Fruit fly (Drosophila melanogaster): Measurements from ENCODE around the gene Tgi.

The Tgi gene

DNA sequence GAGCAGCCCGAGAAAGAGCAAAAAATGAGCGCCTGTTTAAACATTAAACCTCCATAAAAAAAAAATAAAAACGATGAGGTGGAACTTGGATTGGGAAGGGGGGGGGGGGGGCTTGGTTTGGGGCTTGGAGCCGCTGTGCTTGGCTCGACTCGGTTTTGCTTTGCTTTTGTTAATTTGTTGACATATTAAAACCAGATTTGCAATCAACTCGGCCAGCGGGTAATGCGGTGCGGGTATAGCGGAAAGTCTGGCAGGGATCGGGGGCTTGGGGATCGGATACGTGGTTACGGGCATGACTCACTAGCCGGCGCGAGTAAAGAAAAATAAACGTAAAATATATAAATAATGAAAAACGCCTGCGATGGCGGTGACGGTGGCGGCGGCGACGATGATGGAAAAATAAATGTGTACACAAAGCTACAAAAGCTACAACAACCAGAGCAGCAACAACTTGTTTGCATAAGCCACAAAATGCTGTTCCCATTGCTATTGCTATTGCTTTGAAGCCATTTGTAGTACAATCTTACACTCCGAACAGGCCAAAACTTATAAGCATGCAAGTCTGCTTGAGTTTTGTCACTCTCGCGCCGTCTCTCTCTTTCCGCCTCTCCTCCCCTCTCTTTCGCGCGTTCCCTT lies 11.2 kb downstream of the Tgi start (continued):
- TF ChIP-seq CG1621 (tag; optimal IDR thresholded peaks at IDR 0.05), result peak; percentile 52
- TF ChIP-seq CG6792 (GFP tag; optimal IDR thresholded peaks at IDR 0.05), result no peak
- no peak for TF ChIP-seq Eip93F (GFP tag; optimal IDR thresholded peaks at IDR 0.05)
- no peak for TF ChIP-seq CG10631 (GFP tag; optimal IDR thresholded peaks at IDR 0.05)
- no peak for TF ChIP-seq CG11294 (GFP tag; IDR thresholded peaks at IDR 0.05)
- TF ChIP-seq achi (GFP tag; optimal IDR thresholded peaks at IDR 0.05), result no peak
- peak; percentile 56; the same call in 2 of the 3 replicates for TF ChIP-seq CG6163 (GFP tag; IDR thresholded peaks at IDR 0.05)
- no peak for TF ChIP-seq CG11902 (GFP tag; optimal IDR thresholded peaks at IDR 0.05)
- peak; percentile 46 for TF ChIP-seq CG10669 (GFP tag; optimal IDR thresholded peaks at IDR 0.05)
- peak; percentile 16 for TF ChIP-seq CG3919 (GFP tag; optimal IDR thresholded peaks at IDR 0.05)
- no peak for TF ChIP-seq vri (GFP tag; optimal IDR thresholded peaks at IDR 0.05)
- no peak for TF ChIP-seq lz (GFP tag; optimal IDR thresholded peaks at IDR 0.05)
- TF ChIP-seq ss (GFP tag; optimal IDR thresholded peaks at IDR 0.05), result peak; percentile 80 to 81

DNA sequence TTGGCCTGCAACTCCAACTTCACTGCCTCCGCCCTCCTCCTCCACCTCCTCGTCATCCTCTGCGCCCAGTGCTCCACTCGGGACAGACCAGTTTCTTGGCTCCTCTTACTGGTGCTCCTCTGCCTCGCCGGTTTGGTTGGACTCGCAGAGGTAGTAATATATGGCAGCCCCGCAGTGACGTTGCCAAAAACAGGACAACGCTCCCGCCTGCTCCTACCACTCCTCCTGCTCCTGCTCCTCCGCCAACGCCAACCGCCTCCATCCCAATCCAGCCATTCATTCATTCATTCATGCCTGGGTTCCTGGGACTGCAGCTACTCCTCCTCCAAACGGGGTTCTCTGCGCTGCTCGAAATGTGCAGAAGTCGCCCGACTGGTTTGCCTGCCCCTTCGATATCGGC lies 12.9 kb downstream of the Tgi start:
- no peak for TF ChIP-seq CG6163 (GFP tag; IDR thresholded peaks at IDR 0.05)

DNA sequence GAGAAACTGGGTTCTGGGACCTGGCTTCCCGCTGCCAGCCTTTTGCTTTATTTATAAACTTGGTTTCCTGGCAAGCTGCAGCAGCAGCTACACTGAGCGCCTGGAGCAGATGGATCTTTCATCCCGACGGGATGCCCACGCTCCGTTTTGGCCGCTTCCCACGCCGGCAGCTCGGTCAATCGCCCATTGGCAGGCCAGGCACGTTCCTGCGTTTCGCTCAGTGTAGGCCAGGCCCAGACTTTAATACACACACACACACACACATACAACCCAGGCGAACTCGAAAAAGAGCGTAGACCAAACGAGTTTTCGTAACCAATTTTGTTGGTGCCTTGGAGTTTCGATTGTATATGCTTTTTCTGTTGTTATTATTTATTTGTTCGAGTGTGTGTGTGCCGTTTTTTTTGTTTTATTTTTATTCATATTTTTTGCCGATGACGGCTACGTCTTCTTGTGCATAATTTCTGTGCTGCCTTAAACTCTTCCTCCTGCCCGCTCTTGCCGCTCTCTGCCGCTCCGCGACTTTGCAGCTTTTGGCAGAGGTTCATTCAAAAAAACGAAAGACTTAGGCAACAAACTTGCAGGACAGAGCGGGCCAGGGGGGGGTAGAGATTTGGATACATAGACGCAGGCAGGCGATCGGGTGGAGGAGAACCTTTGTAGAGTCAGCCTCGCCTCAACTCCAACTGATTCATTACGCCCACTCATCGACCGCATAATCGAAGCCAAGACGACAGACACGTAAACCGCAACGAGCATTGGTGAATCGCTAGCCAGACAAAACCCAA lies 13.5 kb downstream of the Tgi start:
- peak; percentile 66 for TF ChIP-seq dac (GFP tag; optimal IDR thresholded peaks at IDR 0.05)
- TF ChIP-seq net (GFP tag; optimal IDR thresholded peaks at IDR 0.05), result peak; percentile 77
- TF ChIP-seq esn (GFP tag; optimal IDR thresholded peaks at IDR 0.05), result peak; percentile 95
- peak; percentile 82 for TF ChIP-seq CG6792 (GFP tag; optimal IDR thresholded peaks at IDR 0.05)
- TF ChIP-seq Gug (GFP tag; IDR thresholded peaks at IDR 0.05), result peak; percentile 46; the same call in 1 of the 2 replicates
- no peak for TF ChIP-seq Ets21C (GFP tag; optimal IDR thresholded peaks at IDR 0.05)
- peak; percentile 93 for TF ChIP-seq Eip78C (GFP tag)
- no peak for TF ChIP-seq OdsH (GFP tag; optimal IDR thresholded peaks at IDR 0.05)
- peak; percentile 77 for TF ChIP-seq CG32006 (GFP tag; optimal IDR thresholded peaks at IDR 0.05)
- peak; percentile 84 for TF ChIP-seq fd59A (GFP tag; optimal IDR thresholded peaks at IDR 0.05)
- TF ChIP-seq dsx (GFP tag; optimal IDR thresholded peaks at IDR 0.05; ENCODE audit: poor library complexity, severe bottlenecking), result peak; percentile 97
- peak; percentile 49 for TF ChIP-seq CG9139 (GFP tag; optimal IDR thresholded peaks at IDR 0.05)
- TF ChIP-seq Hr4 (GFP tag; optimal IDR thresholded peaks at IDR 0.05), result no peak
- TF ChIP-seq CG15336 (GFP tag; IDR thresholded peaks at IDR 0.05), result peak; percentile 66
- TF ChIP-seq Eip93F (GFP tag; optimal IDR thresholded peaks at IDR 0.05), result no peak
- peak; percentile 86 for TF ChIP-seq topi (GFP tag; optimal IDR thresholded peaks at IDR 0.05)
- peak; percentile 87 for TF ChIP-seq CG6163 (GFP tag; IDR thresholded peaks at IDR 0.05)
- peak; percentile 89 for TF ChIP-seq CG6808 (GFP tag; optimal IDR thresholded peaks at IDR 0.05)
- no peak for TF ChIP-seq svp (GFP tag)
- peak; percentile 54 for TF ChIP-seq CG34406 (GFP tag; optimal IDR thresholded peaks at IDR 0.05)
- TF ChIP-seq spab (GFP tag; optimal IDR thresholded peaks at IDR 0.05), result peak; percentile 78
- peak; percentile 31 for TF ChIP-seq CG11762 (GFP tag; optimal IDR thresholded peaks at IDR 0.05; ENCODE audit: insufficient read depth)
- no peak for TF ChIP-seq vri (GFP tag; optimal IDR thresholded peaks at IDR 0.05)
- no peak for TF ChIP-seq acj6 (GFP tag; optimal IDR thresholded peaks at IDR 0.05)
- TF ChIP-seq CG8319 (GFP tag; optimal IDR thresholded peaks at IDR 0.05), result peak; percentile 61
- TF ChIP-seq Met (GFP tag; optimal IDR thresholded peaks at IDR 0.05), result peak; percentile 89
- TF ChIP-seq CG3032 (tag; optimal IDR thresholded peaks at IDR 0.05), result peak; percentile 85
- TF ChIP-seq Hr39 (GFP tag; optimal IDR thresholded peaks at IDR 0.05), result peak; percentile 81
- no peak for TF ChIP-seq Blimp-1 (GFP tag; optimal IDR thresholded peaks at IDR 0.05)
- TF ChIP-seq lz (GFP tag; optimal IDR thresholded peaks at IDR 0.05), result peak; percentile 87
- peak; percentile 39 for TF ChIP-seq Sox15 (GFP tag; optimal IDR thresholded peaks at IDR 0.05)
- TF ChIP-seq Hr38 (GFP tag; optimal IDR thresholded peaks at IDR 0.05), result no peak
- no peak for TF ChIP-seq achi (GFP tag; optimal IDR thresholded peaks at IDR 0.05)
- peak; percentile 78 to 90 for TF ChIP-seq ss (GFP tag; optimal IDR thresholded peaks at IDR 0.05)
- TF ChIP-seq Sox14 (GFP tag; optimal IDR thresholded peaks at IDR 0.05), result peak; percentile 87
- peak; percentile 82 for TF ChIP-seq CG16779 (tag; optimal IDR thresholded peaks at IDR 0.05)
- no peak for TF ChIP-seq CG10631 (GFP tag; optimal IDR thresholded peaks at IDR 0.05)
- TF ChIP-seq Eip75B (GFP tag; optimal IDR thresholded peaks at IDR 0.05), result peak; percentile 90
- peak; percentile 81 for TF ChIP-seq CG1621 (tag; optimal IDR thresholded peaks at IDR 0.05)
- TF ChIP-seq Sox102F (GFP tag; optimal IDR thresholded peaks at IDR 0.05), result peak; percentile 82

Data from whole organism, prepupa.